Worm (Caenorhabditis elegans) whole organism, L4/young adult: ENCODE results near the gene C36A4.10.

ENCODE experiments used
- W03F9.2 ChIP-seq: fragments of 150-350 bp; optimal IDR thresholded peaks from 2 replicates; lab custom pipeline; 2014; ENCODE audit warnings: missing biosample characterization, missing genetic modification characterization
- him-1 ChIP-seq: sonication (generic microtip); optimal IDR thresholded peaks from 2 replicates; lab custom pipeline; 2016; ENCODE audit warnings: missing genotype, missing genetic modification reagents, missing genetic modification characterization, missing compliant biosample characterization

- no peak for TF ChIP-seq W03F9.2 (tag; lab: Kevin White, UChicago)
- no peak for TF ChIP-seq him-1
These were observed 48.4 kb downstream of the C36A4.10 start for ce11 chrIII:3782853-3783252.
